Worm (Caenorhabditis elegans) whole organism, L3 larva: Measurements from ENCODE around the gene pals-25.

Source experiments
- R02D3.7 ChIP-seq: fragments of 150-350 bp; optimal IDR thresholded peaks from 2 replicates; lab custom pipeline; 2014; ENCODE audit warnings: missing biosample characterization, missing genetic modification characterization
- ceh-16 ChIP-seq: sonication (generic microtip); optimal IDR thresholded peaks from 2 replicates; lab custom pipeline; 2017; ENCODE audit warnings: missing biosample characterization, missing genetic modification characterization
- ceh-28 ChIP-seq: fragments of 150-350 bp; optimal IDR thresholded peaks from 2 replicates; lab custom pipeline; 2014; ENCODE audit warnings: missing biosample characterization, missing genetic modification reagents, missing genetic modification characterization
- ceh-82 ChIP-seq: fragments of 150-350 bp; optimal IDR thresholded peaks from 2 replicates; lab custom pipeline; 2014; ENCODE audit warnings: missing biosample characterization, missing genetic modification characterization
- egl-27 ChIP-seq: sonication (generic microtip); optimal IDR thresholded peaks from 4 replicates; lab custom pipeline; 2017; ENCODE audit warnings: missing biosample characterization, missing genetic modification reagents, missing genetic modification characterization
- elt-2 ChIP-seq: sonication (generic microtip); optimal IDR thresholded peaks from 2 replicates; lab custom pipeline; 2016; ENCODE audit warnings: missing genetic modification reagents, mild to moderate bottlenecking, missing genetic modification characterization, missing compliant biosample characterization
- eor-1 ChIP-seq, 2 experiments: fragments of 150-350 bp; optimal IDR thresholded peaks; 2 replicates each; lab custom pipeline; 2014 to 2018; ENCODE audit warnings: missing biosample characterization in 2 of 2, missing genetic modification characterization in 2 of 2
- fkh-10 ChIP-seq: sonication (generic microtip); optimal IDR thresholded peaks from 2 replicates; lab custom pipeline; 2017; ENCODE audit warnings: missing biosample characterization, missing genetic modification reagents, missing genetic modification characterization
- fkh-2 ChIP-seq: fragments of 150-350 bp; optimal IDR thresholded peaks from 2 replicates; lab custom pipeline; 2014; ENCODE audit warnings: missing biosample characterization, missing genetic modification reagents, missing genetic modification characterization
- hmg-11 ChIP-seq: sonication (generic microtip); optimal IDR thresholded peaks from 2 replicates; lab custom pipeline; 2016; ENCODE audit warnings: missing genetic modification characterization, missing compliant biosample characterization
- lin-39 ChIP-seq: fragments of 150-350 bp; optimal IDR thresholded peaks from 2 replicates; lab custom pipeline; 2018; ENCODE audit warnings: missing biosample characterization, missing genetic modification reagents, missing genetic modification characterization
- mml-1 ChIP-seq: fragments of 150-350 bp; sonication (generic microtip); optimal IDR thresholded peaks from 3 replicates; lab custom pipeline; 2014; ENCODE audit warnings: missing biosample characterization, missing genetic modification characterization
- nhr-12 ChIP-seq: fragments of 150-350 bp; optimal IDR thresholded peaks from 2 replicates; lab custom pipeline; 2014; ENCODE audit warnings: missing biosample characterization, missing genetic modification characterization
- nhr-23 ChIP-seq: fragments of 150-350 bp; optimal IDR thresholded peaks from 2 replicates; lab custom pipeline; 2014; ENCODE audit warnings: missing biosample characterization, missing genetic modification reagents, missing genetic modification characterization
- nhr-43 ChIP-seq: sonication (generic microtip); optimal IDR thresholded peaks from 2 replicates; lab custom pipeline; 2016; ENCODE audit warnings: mild to moderate bottlenecking, missing genetic modification characterization, missing compliant biosample characterization; ENCODE audit not compliant: poor library complexity, severe bottlenecking
- nhr-67 ChIP-seq: fragments of 150-350 bp; optimal IDR thresholded peaks from 2 replicates; lab custom pipeline; 2014; ENCODE audit warnings: missing biosample characterization, missing genetic modification characterization
- pqm-1 ChIP-seq: fragments of 150-350 bp; optimal IDR thresholded peaks from 2 replicates; lab custom pipeline; 2017; ENCODE audit warnings: missing biosample characterization, missing genetic modification characterization, inconsistent platforms
- sea-2 ChIP-seq: fragments of 150-350 bp; sonication (generic microtip); optimal IDR thresholded peaks from 4 replicates; lab custom pipeline; 2014; ENCODE audit warnings: missing biosample characterization, missing genetic modification reagents, missing genetic modification characterization
- skn-1 ChIP-seq: fragments of 150-350 bp; optimal IDR thresholded peaks from 2 replicates; lab custom pipeline; 2014; ENCODE audit warnings: missing biosample characterization, missing genetic modification characterization
- unc-39 ChIP-seq: sonication (generic microtip); optimal IDR thresholded peaks from 4 replicates; lab custom pipeline; 2017; ENCODE audit warnings: missing biosample characterization, missing genetic modification characterization
- unc-62 ChIP-seq: fragments of 150-350 bp; sonication (generic microtip); optimal IDR thresholded peaks from 4 replicates; lab custom pipeline; 2014; ENCODE audit warnings: missing biosample characterization, missing genetic modification reagents, missing genetic modification characterization
- zag-1 ChIP-seq: fragments of 150-350 bp; optimal IDR thresholded peaks from 2 replicates; lab custom pipeline; 2014; ENCODE audit warnings: missing biosample characterization, missing genetic modification characterization

Gene pals-25

ce11 chrIII:183072-183471 is 48.8 kb downstream of the pals-25 start:
- TF ChIP-seq ceh-16 (tag; lab: Kevin White, UChicago) (no peak), fkh-2 (tag; lab: Kevin White, UChicago) (no peak), nhr-23 (no peak), ceh-82 (no peak), nhr-67 (tag; lab: Kevin White, UChicago) (no peak), pqm-1 (tag; lab: Kevin White, UChicago) (peak; percentile 52), egl-27 (no peak), skn-1 (tag; lab: Kevin White, UChicago) (no peak), ceh-28 (tag; lab: Kevin White, UChicago) (no peak), sea-2 (no peak), unc-62 (no peak), unc-39 (tag; lab: Kevin White, UChicago) (no peak), zag-1 (tag; lab: Kevin White, UChicago) (no peak), elt-2 (tag; lab: Kevin White, UChicago) (peak; percentile 66), R02D3.7 (tag; lab: Kevin White, UChicago) (no peak), mml-1 (no peak)

ce11 chrIII:184335-184734 is 50.0 kb downstream of the pals-25 start:
- TF ChIP-seq nhr-23 (no peak), nhr-12 (tag; lab: Kevin White, UChicago) (no peak), ceh-16 (tag; lab: Kevin White, UChicago) (no peak), ceh-28 (tag; lab: Kevin White, UChicago) (peak; percentile 49), fkh-10 (GFP tag; lab: Kevin White, UChicago) (no peak), nhr-43 (no peak), lin-39 (no peak), hmg-11 (no peak), eor-1 (tag; optimal IDR thresholded peaks at IDR 0.05; lab: Kevin White, UChicago) (no peak)

ce11 chrIII:185909-186308 is 51.6 kb downstream of the pals-25 start:
- TF ChIP-seq elt-2 (tag; lab: Kevin White, UChicago) = peak; percentile 19
